Fruit fly (Drosophila melanogaster) whole organism, embryonic: ENCODE data around the gene pkaap.

Experiments used
- Asciz ChIP-seq: fragments of 200-800 bp; sonication (Bioruptor generic); optimal IDR thresholded peaks from 2 replicates; lab custom pipeline; 2017; ENCODE audit warnings: missing biosample characterization, mild to moderate bottlenecking, missing genetic modification characterization, missing genetic modification reagents
- Blimp-1 ChIP-seq: fragments of 200-800 bp; sonication (Bioruptor generic); optimal IDR thresholded peaks from 3 replicates; lab custom pipeline; 2018; ENCODE audit warnings: missing biosample characterization, missing genetic modification characterization, mild to moderate bottlenecking, moderate library complexity, missing genetic modification reagents
- CG11456 ChIP-seq: fragments of 200-800 bp; sonication (Bioruptor generic); IDR thresholded peaks from 3 replicates; pipeline ENCODE4 v1.3.6; 2022; ENCODE audit warnings: missing biosample characterization, missing genetic modification characterization
- CG11504 ChIP-seq: fragments of 200-800 bp; sonication (Bioruptor generic); optimal IDR thresholded peaks from 3 replicates; lab custom pipeline; 2019; ENCODE audit warnings: missing biosample characterization, mild to moderate bottlenecking, missing genetic modification characterization, moderate library complexity
- CG11560 ChIP-seq: fragments of 200-800 bp; sonication (Bioruptor generic); IDR thresholded peaks from 3 replicates; pipeline ENCODE4 v1.3.6; 2022; ENCODE audit warnings: missing biosample characterization, missing genetic modification characterization
- CG12769 ChIP-seq: fragments of 200-800 bp; sonication (Bioruptor generic); optimal IDR thresholded peaks from 2 replicates; lab custom pipeline; 2019; ENCODE audit warnings: missing biosample characterization, mild to moderate bottlenecking, missing genetic modification characterization, moderate library complexity
- CG13424 ChIP-seq: fragments of 200-800 bp; sonication (Bioruptor generic); optimal IDR thresholded peaks from 2 replicates; lab custom pipeline; 2019; ENCODE audit warnings: missing biosample characterization, mild to moderate bottlenecking, missing genetic modification characterization, moderate library complexity
- CG17328 ChIP-seq: fragments of 200-800 bp; sonication (Bioruptor generic); IDR thresholded peaks from 2 replicates; pipeline ENCODE4 v1.3.6; 2022; ENCODE audit warnings: missing biosample characterization, missing genetic modification characterization
- CG17568 ChIP-seq: fragments of 200-800 bp; sonication (Bioruptor generic); optimal IDR thresholded peaks from 2 replicates; lab custom pipeline; 2018; ENCODE audit warnings: missing biosample characterization, mild to moderate bottlenecking, missing genetic modification characterization, moderate library complexity
- CG17912 ChIP-seq: fragments of 200-800 bp; sonication (Bioruptor generic); optimal IDR thresholded peaks from 2 replicates; lab custom pipeline; 2018; ENCODE audit warnings: missing biosample characterization, mild to moderate bottlenecking, missing genetic modification characterization
- CG18619 ChIP-seq: fragments of 200-800 bp; sonication (Bioruptor generic); optimal IDR thresholded peaks from 3 replicates; lab custom pipeline; 2017; ENCODE audit warnings: missing biosample characterization, mild to moderate bottlenecking, missing genetic modification characterization
- CG3281 ChIP-seq: fragments of 200-800 bp; sonication (Bioruptor generic); optimal IDR thresholded peaks from 3 replicates; lab custom pipeline; 2017; ENCODE audit warnings: missing biosample characterization, mild to moderate bottlenecking, missing genetic modification characterization
- CG4328 ChIP-seq: fragments of 200-800 bp; sonication (Bioruptor generic); optimal IDR thresholded peaks from 3 replicates; lab custom pipeline; 2017; ENCODE audit warnings: missing biosample characterization, missing genetic modification reagents, missing genetic modification characterization
- CG4820 ChIP-seq: fragments of 200-800 bp; sonication (Bioruptor generic); optimal IDR thresholded peaks from 3 replicates; lab custom pipeline; 2016; ENCODE audit warnings: missing biosample characterization, missing genetic modification characterization
- CG5180 ChIP-seq: fragments of 200-800 bp; sonication (Bioruptor generic); optimal IDR thresholded peaks from 3 replicates; lab custom pipeline; 2017; ENCODE audit warnings: missing biosample characterization, missing genetic modification characterization, mild to moderate bottlenecking, moderate library complexity, missing genetic modification reagents
- CG6683 ChIP-seq: fragments of 200-800 bp; sonication (Bioruptor generic); optimal IDR thresholded peaks from 2 replicates; lab custom pipeline; 2017; ENCODE audit warnings: missing biosample characterization, mild to moderate bottlenecking, missing genetic modification characterization, missing genetic modification reagents
- CG6813 ChIP-seq: fragments of 200-800 bp; sonication (Bioruptor generic); optimal IDR thresholded peaks from 2 replicates; lab custom pipeline; 2017; ENCODE audit warnings: missing biosample characterization, missing genetic modification characterization, mild to moderate bottlenecking, moderate library complexity, missing genetic modification reagents
- CG7556 ChIP-seq: fragments of 200-800 bp; sonication (Bioruptor generic); optimal IDR thresholded peaks from 2 replicates; lab custom pipeline; 2017; ENCODE audit warnings: missing biosample characterization, mild to moderate bottlenecking, missing genetic modification characterization
- CG7745 ChIP-seq: fragments of 200-800 bp; sonication (Bioruptor generic); optimal IDR thresholded peaks from 2 replicates; lab custom pipeline; 2018; ENCODE audit warnings: missing biosample characterization, mild to moderate bottlenecking, missing genetic modification characterization, moderate library complexity
- CG7987 ChIP-seq: fragments of 200-800 bp; sonication (Bioruptor generic); optimal IDR thresholded peaks from 2 replicates; lab custom pipeline; 2018; ENCODE audit warnings: missing biosample characterization, mild to moderate bottlenecking, missing genetic modification characterization, moderate library complexity
- CG8281 ChIP-seq: fragments of 200-800 bp; sonication (Bioruptor generic); optimal IDR thresholded peaks from 2 replicates; lab custom pipeline; 2018; ENCODE audit warnings: missing biosample characterization, mild to moderate bottlenecking, missing genetic modification characterization, moderate library complexity
- CG8290 ChIP-seq, 3 experiments: fragments of 200-800 bp; sonication (Bioruptor generic); optimal IDR thresholded peaks; 2 replicates each; lab custom pipeline; 2016 to 2019; ENCODE audit warnings: missing biosample characterization in 3 of 3, missing genetic modification characterization in 3 of 3, mild to moderate bottlenecking in 2 of 3, moderate library complexity in 1 of 3
- D19A ChIP-seq: fragments of 200-800 bp; optimal IDR thresholded peaks from 3 replicates; lab custom pipeline; 2019; ENCODE audit warnings: missing biosample characterization, mild to moderate bottlenecking, missing genetic modification characterization, moderate library complexity
- Dip3 ChIP-seq: fragments of 200-800 bp; sonication (Bioruptor generic); optimal IDR thresholded peaks from 3 replicates; lab custom pipeline; 2016; ENCODE audit warnings: missing biosample characterization, missing genetic modification characterization
- Dref ChIP-seq: fragments of 200-800 bp; sonication (Bioruptor generic); IDR thresholded peaks from 2 replicates; pipeline ENCODE4 v1.3.6; 2022; ENCODE audit warnings: missing biosample characterization, missing genetic modification characterization
- E2f2 ChIP-seq: fragments of 200-800 bp; sonication (Bioruptor generic); IDR thresholded peaks from 2 replicates; pipeline ENCODE4 v1.3.6; 2022; ENCODE audit warnings: missing biosample characterization, missing genetic modification characterization
- Fer3 ChIP-seq: fragments of 200-800 bp; sonication (Bioruptor generic); optimal IDR thresholded peaks from 2 replicates; lab custom pipeline; 2018; ENCODE audit warnings: missing biosample characterization, mild to moderate bottlenecking, missing genetic modification characterization, moderate library complexity
- HmgZ ChIP-seq: fragments of 200-800 bp; sonication (Bioruptor generic); optimal IDR thresholded peaks from 2 replicates; lab custom pipeline; 2018; ENCODE audit warnings: missing biosample characterization, mild to moderate bottlenecking, missing genetic modification characterization
- Hmr ChIP-seq: fragments of 200-800 bp; sonication (Bioruptor generic); optimal IDR thresholded peaks from 3 replicates; lab custom pipeline; 2017; ENCODE audit warnings: mild to moderate bottlenecking, missing biosample characterization, missing genetic modification reagents, missing genetic modification characterization
- MTF-1 ChIP-seq: fragments of 200-800 bp; sonication (Bioruptor generic); optimal IDR thresholded peaks from 2 replicates; lab custom pipeline; 2018; ENCODE audit warnings: missing biosample characterization, mild to moderate bottlenecking, missing genetic modification characterization, borderline replicate concordance
- Meics ChIP-seq: fragments of 200-800 bp; sonication (Bioruptor generic); optimal IDR thresholded peaks from 2 replicates; lab custom pipeline; 2017; ENCODE audit warnings: missing biosample characterization, mild to moderate bottlenecking, missing genetic modification characterization
- NC2α ChIP-seq: fragments of 200-800 bp; sonication (Bioruptor generic); optimal IDR thresholded peaks from 2 replicates; lab custom pipeline; 2016; ENCODE audit warnings: missing biosample characterization, missing genetic modification characterization
- Rfx ChIP-seq: fragments of 200-800 bp; sonication (Bioruptor generic); IDR thresholded peaks from 2 replicates; pipeline ENCODE4 v1.3.6; 2022; ENCODE audit warnings: missing biosample characterization, missing genetic modification characterization
- cad ChIP-seq: fragments of >200 bp; optimal IDR thresholded peaks from 2 replicates; lab custom pipeline; 2017; ENCODE audit warnings: missing biosample characterization, missing genetic modification characterization
- caup ChIP-seq: fragments of 200-800 bp; sonication (Bioruptor generic); optimal IDR thresholded peaks from 3 replicates; lab custom pipeline; 2017; ENCODE audit warnings: missing biosample characterization, mild to moderate bottlenecking, missing genetic modification characterization, moderate library complexity; ENCODE audit not compliant: severe bottlenecking
- ci ChIP-seq: fragments of 200-800 bp; sonication (Bioruptor generic); IDR thresholded peaks from 3 replicates; pipeline ENCODE4 v1.3.6; 2022; ENCODE audit warnings: missing biosample characterization, missing genetic modification characterization
- en ChIP-seq: fragments of 200-800 bp; sonication (Bioruptor generic); optimal IDR thresholded peaks from 2 replicates; lab custom pipeline; 2016; ENCODE audit warnings: missing biosample characterization, missing genetic modification characterization
- eyg ChIP-seq: fragments of 200-800 bp; sonication (Bioruptor generic); optimal IDR thresholded peaks from 3 replicates; lab custom pipeline; 2016; ENCODE audit warnings: missing biosample characterization, missing genetic modification characterization
- gem ChIP-seq: fragments of 200-800 bp; sonication (Bioruptor generic); optimal IDR thresholded peaks from 2 replicates; lab custom pipeline; 2019; ENCODE audit warnings: missing biosample characterization, mild to moderate bottlenecking, missing genetic modification characterization, moderate library complexity
- gsb-n ChIP-seq: fragments of 200-800 bp; sonication (Bioruptor generic); optimal IDR thresholded peaks from 3 replicates; lab custom pipeline; 2018; ENCODE audit warnings: missing biosample characterization, mild to moderate bottlenecking, missing genetic modification characterization
- kah ChIP-seq: fragments of 200-800 bp; sonication (Bioruptor generic); optimal IDR thresholded peaks from 2 replicates; lab custom pipeline; 2018; ENCODE audit warnings: missing biosample characterization, mild to moderate bottlenecking, missing genetic modification characterization
- kay ChIP-seq: fragments of 200-800 bp; sonication (Bioruptor generic); optimal IDR thresholded peaks from 2 replicates; lab custom pipeline; 2016; ENCODE audit warnings: missing biosample characterization, missing genetic modification characterization
- lab ChIP-seq: fragments of 200-800 bp; sonication (Bioruptor generic); optimal IDR thresholded peaks from 3 replicates; lab custom pipeline; 2017; ENCODE audit warnings: missing biosample characterization, missing genetic modification characterization, mild to moderate bottlenecking, moderate library complexity, missing genetic modification reagents
- pfk ChIP-seq: fragments of 200-800 bp; sonication (Bioruptor generic); optimal IDR thresholded peaks from 2 replicates; lab custom pipeline; 2018; ENCODE audit warnings: missing biosample characterization, mild to moderate bottlenecking, missing genetic modification characterization, moderate library complexity
- pnt ChIP-seq: fragments of 200-800 bp; sonication (Bioruptor generic); optimal IDR thresholded peaks from 3 replicates; lab custom pipeline; 2016; ENCODE audit warnings: missing biosample characterization, missing genetic modification characterization
- sens ChIP-seq: fragments of 200-800 bp; sonication (Bioruptor generic); peaks from one replicate; lab custom pipeline; 2016; ENCODE audit warnings: missing biosample characterization, missing genetic modification characterization
- sim ChIP-seq: fragments of 200-800 bp; sonication (Bioruptor generic); IDR thresholded peaks from 2 replicates; pipeline ENCODE4 v1.3.6; 2022; ENCODE audit warnings: missing biosample characterization, missing genetic modification characterization
- slbo ChIP-seq: fragments of 200-800 bp; sonication (Bioruptor generic); IDR thresholded peaks from 2 replicates; pipeline ENCODE4 v1.3.6; 2022; ENCODE audit warnings: missing biosample characterization, missing genetic modification characterization
- unpg ChIP-seq: fragments of 200-800 bp; sonication (Bioruptor generic); optimal IDR thresholded peaks from 3 replicates; lab custom pipeline; 2018; ENCODE audit warnings: missing biosample characterization, mild to moderate bottlenecking, missing genetic modification characterization, moderate library complexity

Gene pkaap

DNA sequence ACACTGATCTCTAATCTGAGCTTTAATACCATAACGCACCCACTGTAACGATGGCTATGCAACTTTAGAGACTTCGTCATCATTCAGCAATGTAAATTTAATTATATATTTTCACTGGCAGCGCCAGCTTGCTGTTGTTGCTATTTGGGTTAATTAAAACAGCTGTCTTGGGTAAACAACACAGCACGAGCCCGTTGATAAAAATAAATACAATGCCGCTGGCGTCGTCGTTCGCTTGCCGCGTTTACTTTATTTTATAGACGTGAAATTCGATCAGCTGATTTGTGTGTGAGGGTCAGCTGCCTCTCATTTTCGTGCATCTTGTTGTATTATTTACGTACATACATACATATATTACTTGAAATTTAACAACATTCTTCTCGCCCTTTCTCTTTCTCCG is 15.4 kb upstream of the pkaap start (continued):
- TF ChIP-seq D19A (tag; lab: Kevin White, UChicago): peak; percentile 1
- peak; percentile 22 for TF ChIP-seq gem
- peak; percentile 69 for TF ChIP-seq Asciz
- TF ChIP-seq CG17568: peak; percentile 49
- peak; percentile 59 for TF ChIP-seq sens
- peak; percentile 22 for TF ChIP-seq CG7556 (GFP tag; lab: Kevin White, UChicago)
- peak; percentile 21 for TF ChIP-seq CG6683
- TF ChIP-seq Dref (GFP tag; lab: Robert Waterston, UW): no peak
- peak; percentile 72; the same call in 2 of the 3 replicates for TF ChIP-seq ci (GFP tag; lab: Robert Waterston, UW)
- TF ChIP-seq CG11560 (tag; lab: Robert Waterston, UW): no peak
- TF ChIP-seq pfk (GFP tag; lab: Kevin White, UChicago): peak; percentile 71
- TF ChIP-seq cad: no peak
- peak; percentile 48 for TF ChIP-seq CG4328 (GFP tag; lab: Kevin White, UChicago)
- TF ChIP-seq CG13424: peak; percentile 13
- TF ChIP-seq eyg (GFP tag; lab: Kevin White, UChicago): peak; percentile 1
- no peak for TF ChIP-seq CG11456 (GFP tag; lab: Robert Waterston, UW)
- 0 out of 2 replicates have a peak, but pooled peaks have one; percentile 31 for TF ChIP-seq CG17328
- peak; percentile 29 for TF ChIP-seq Blimp-1
- TF ChIP-seq kay (GFP tag; lab: Kevin White, UChicago): peak; percentile 6
- TF ChIP-seq Rfx: peak; percentile 32; the same call in 1 of the 2 replicates
- peak; percentile 25; the same call in 1 of the 2 replicates for TF ChIP-seq E2f2 (GFP tag; lab: Robert Waterston, UW)
- peak; percentile 71 for TF ChIP-seq Hmr (GFP tag; lab: Kevin White, UChicago)
- no peak for TF ChIP-seq NC2α (GFP tag; lab: Kevin White, UChicago)
- TF ChIP-seq CG17912 (GFP tag; lab: Kevin White, UChicago): peak; percentile 48
- no peak for TF ChIP-seq sim (GFP tag; lab: Robert Waterston, UW)
- TF ChIP-seq CG5180 (GFP tag; lab: Kevin White, UChicago): peak; percentile 37
- TF ChIP-seq CG7745 (tag; lab: Kevin White, UChicago): peak; percentile 93
- peak; percentile 19 for TF ChIP-seq CG3281 (GFP tag; lab: Kevin White, UChicago)
- no peak for TF ChIP-seq CG8281 (tag; lab: Kevin White, UChicago)
- peak; percentile 63 for TF ChIP-seq MTF-1
- peak; percentile 8 for TF ChIP-seq Fer3
- TF ChIP-seq kah (GFP tag; lab: Kevin White, UChicago): peak; percentile 43
- TF ChIP-seq CG6813 (GFP tag; lab: Kevin White, UChicago): peak; percentile 68
- TF ChIP-seq CG7987 (GFP tag; lab: Kevin White, UChicago): peak; percentile 69
- TF ChIP-seq lab (GFP tag; lab: Kevin White, UChicago): peak; percentile 80
- TF ChIP-seq slbo: 0 out of 2 replicates have a peak, but pooled peaks have one; percentile 14
- TF ChIP-seq caup: peak; percentile 46
- peak; percentile 18 for TF ChIP-seq CG11504 (tag; lab: Kevin White, UChicago)
- TF ChIP-seq pnt (GFP tag; lab: Kevin White, UChicago): no peak
- TF ChIP-seq Dip3 (GFP tag; lab: Kevin White, UChicago): no peak
- TF ChIP-seq CG8290 (GFP tag; optimal IDR thresholded peaks at IDR 0.05; lab: Kevin White, UChicago): no peak
- peak in 1 of 2 experiments; percentile 49 for TF ChIP-seq CG8290 (tag; optimal IDR thresholded peaks at IDR 0.05; lab: Kevin White, UChicago)
- TF ChIP-seq unpg: peak; percentile 16
- peak; percentile 31 for TF ChIP-seq CG18619 (GFP tag; lab: Kevin White, UChicago)
- TF ChIP-seq CG12769: peak; percentile 56
- TF ChIP-seq gsb-n: no peak
- no peak for TF ChIP-seq CG4820 (GFP tag; lab: Kevin White, UChicago)
- peak; percentile 50 for TF ChIP-seq Meics (GFP tag; lab: Kevin White, UChicago)
- peak; percentile 16 for TF ChIP-seq HmgZ (tag; lab: Kevin White, UChicago)
- TF ChIP-seq en (GFP tag; lab: Kevin White, UChicago): no peak
